Worm (Caenorhabditis elegans): ENCODE data around the gene srg-47.

- TF ChIP-seq mep-1 (tag; optimal IDR thresholded peaks at IDR 0.05): no peak
- TF ChIP-seq lin-13 (tag; optimal IDR thresholded peaks at IDR 0.05): no peak
- no peak for TF ChIP-seq unc-62 (GFP tag; optimal IDR thresholded peaks at IDR 0.05)
- no peak for TF ChIP-seq unc-39 (tag; optimal IDR thresholded peaks at IDR 0.05)
- no peak for TF ChIP-seq lsy-2 (tag; optimal IDR thresholded peaks at IDR 0.05)
- TF ChIP-seq ceh-43 (GFP tag; optimal IDR thresholded peaks at IDR 0.05): no peak
- no peak for TF ChIP-seq snpc-4 (tag; optimal IDR thresholded peaks at IDR 0.05)
- no peak for TF ChIP-seq nhr-28 (tag; optimal IDR thresholded peaks at IDR 0.05)
- no peak for TF ChIP-seq ceh-83 (GFP tag; optimal IDR thresholded peaks at IDR 0.05)
- no peak for TF ChIP-seq mls-2 (tag; optimal IDR thresholded peaks at IDR 0.05)
These were observed 47.7 kb upstream of the srg-47 start for ce11 chrV:14603755-14604154.
